Worm (Caenorhabditis elegans): ENCODE measurements around the gene unc-69.
A peak's percentile ranks its signal among the peaks of the same experiment; 100 is the strongest.

The unc-69 gene

DNA sequence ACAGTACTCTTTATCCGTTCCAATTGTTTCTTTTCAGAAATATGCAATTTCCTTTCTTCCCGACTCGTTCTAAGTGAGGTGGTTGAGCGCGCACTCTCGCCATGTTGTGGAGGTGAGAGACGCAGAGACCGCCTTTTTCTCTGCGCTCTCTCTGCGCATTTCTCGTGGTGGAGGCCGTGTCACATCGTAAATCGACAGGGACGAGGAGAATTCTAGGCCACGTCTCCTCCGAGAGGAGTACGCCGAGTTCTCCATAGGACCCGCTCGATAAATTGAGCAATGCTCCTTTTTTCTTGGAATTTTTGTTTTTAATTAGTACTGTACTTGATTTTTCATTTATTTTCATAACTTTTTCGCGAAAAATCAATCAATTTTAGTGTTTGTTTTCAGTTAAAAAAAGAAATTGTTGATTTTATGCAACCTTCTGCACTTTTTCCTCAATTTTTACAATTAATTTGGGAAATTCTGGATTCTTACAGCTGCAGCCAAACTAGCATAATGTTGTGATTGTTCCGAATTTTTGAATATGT is 47.9 kb upstream of the unc-69 start, which contains the start of gene cnk-1 (continued):
- TF ChIP-seq mes-4 (tag; optimal IDR thresholded peaks at IDR 0.05), result no peak
- no peak for TF ChIP-seq F57C9.4 (tag; optimal IDR thresholded peaks at IDR 0.05)
- peak; percentile 80 for TF ChIP-seq lin-40 (tag; optimal IDR thresholded peaks at IDR 0.05)
- TF ChIP-seq ztf-3 (GFP tag; optimal IDR thresholded peaks at IDR 0.05), result no peak
- peak; percentile 84 for TF ChIP-seq lin-26 (GFP tag; IDR thresholded peaks at IDR 0.05)
- TF ChIP-seq ceh-100 (GFP tag; IDR thresholded peaks at IDR 0.05), result peak; percentile 93
- no peak for TF ChIP-seq nhr-27 (tag; optimal IDR thresholded peaks at IDR 0.05)
- no peak for TF ChIP-seq dpff-1 (tag; optimal IDR thresholded peaks at IDR 0.05)
- peak; percentile 89 for TF ChIP-seq ZK185.1 (tag; optimal IDR thresholded peaks at IDR 0.05; ENCODE audit: poor library complexity, severe bottlenecking)
- TF ChIP-seq pha-4 (tag; optimal IDR thresholded peaks at IDR 0.05), result no peak
- TF ChIP-seq attf-3 (GFP tag; conservative IDR thresholded peaks at IDR 0.05), result peak; percentile 80
- TF ChIP-seq ztf-22 (GFP tag; optimal IDR thresholded peaks at IDR 0.05), result no peak
- TF ChIP-seq zfh-2 (GFP tag; conservative IDR thresholded peaks at IDR 0.05), result peak; percentile 81
- TF ChIP-seq nfya-1 (tag; optimal IDR thresholded peaks at IDR 0.05; ENCODE audit: borderline replicate concordance, insufficient read depth), result no peak
- peak; percentile 26 for TF ChIP-seq ztf-26 (tag; optimal IDR thresholded peaks at IDR 0.05)
- TF ChIP-seq F33H1.4 (GFP tag; IDR thresholded peaks at IDR 0.05), result peak; percentile 90
- TF ChIP-seq B0035.1 (tag; optimal IDR thresholded peaks at IDR 0.05), result peak; percentile 39
- peak; percentile 77 for TF ChIP-seq K12H6.12 (tag; optimal IDR thresholded peaks at IDR 0.05)
- TF ChIP-seq athp-1 (tag; optimal IDR thresholded peaks at IDR 0.05), result peak; percentile 83
- peak; percentile 54 for TF ChIP-seq him-1 (tag; optimal IDR thresholded peaks at IDR 0.05)
- TF ChIP-seq hlh-12 (tag; optimal IDR thresholded peaks at IDR 0.05), result no peak
- no peak for TF ChIP-seq mxl-1 (tag; optimal IDR thresholded peaks at IDR 0.05)
- TF ChIP-seq lsl-1 (GFP tag; optimal IDR thresholded peaks at IDR 0.05), result peak; percentile 68
- no peak for TF ChIP-seq unc-62 (GFP tag; optimal IDR thresholded peaks at IDR 0.05)
- peak; percentile 57 for TF ChIP-seq chd-7 (tag; optimal IDR thresholded peaks at IDR 0.05)
- no peak for TF ChIP-seq sdz-38 (tag; optimal IDR thresholded peaks at IDR 0.05)
- peak; percentile 91 for TF ChIP-seq ztf-18 (tag; optimal IDR thresholded peaks at IDR 0.05)
- TF ChIP-seq madf-10 (tag; optimal IDR thresholded peaks at IDR 0.05), result peak; percentile 63
- peak; percentile 61 for TF ChIP-seq somi-1 (GFP tag; optimal IDR thresholded peaks at IDR 0.05)
- TF ChIP-seq C06A6.2 (GFP tag; conservative IDR thresholded peaks at IDR 0.05), result peak; percentile 91
- TF ChIP-seq Y53G8AR.9 (GFP tag; conservative IDR thresholded peaks at IDR 0.05), result peak; percentile 99
- peak; percentile 95 for TF ChIP-seq ceh-91 (GFP tag; IDR thresholded peaks at IDR 0.05)
- TF ChIP-seq F49E8.2 (tag; optimal IDR thresholded peaks at IDR 0.05; ENCODE audit: insufficient read depth), result peak; percentile 85
- TF ChIP-seq snpc-3.4 (tag; optimal IDR thresholded peaks at IDR 0.05), result peak; percentile 30
- no peak for TF ChIP-seq fkh-3 (tag; optimal IDR thresholded peaks at IDR 0.05)
- TF ChIP-seq madf-3 (GFP tag; IDR thresholded peaks at IDR 0.05), result peak; percentile 96
- TF ChIP-seq nfya-2 (GFP tag; IDR thresholded peaks at IDR 0.05), result peak; percentile 91
- peak; percentile 47 for TF ChIP-seq ccch-3 (GFP tag; optimal IDR thresholded peaks at IDR 0.05)
- TF ChIP-seq Y67H2A.10 (GFP tag; conservative IDR thresholded peaks at IDR 0.05), result peak; percentile 95
- TF ChIP-seq F37B4.10 (GFP tag; IDR thresholded peaks at IDR 0.05), result peak; percentile 94; the same call in 1 of the 2 replicates
- TF ChIP-seq F55B11.4 (tag; optimal IDR thresholded peaks at IDR 0.05; ENCODE audit: borderline replicate concordance, insufficient read depth), result no peak
- peak; percentile 95 for TF ChIP-seq Y56A3A.18 (GFP tag; IDR thresholded peaks at IDR 0.05)
- TF ChIP-seq F10E7.11 (tag; optimal IDR thresholded peaks at IDR 0.05), result no peak
- peak; percentile 86 for TF ChIP-seq hsf-1 (GFP tag; IDR thresholded peaks at IDR 0.05)
- TF ChIP-seq snpc-1.3 (tag; optimal IDR thresholded peaks at IDR 0.05; ENCODE audit: insufficient read depth), result no peak
- peak; percentile 99 for TF ChIP-seq dox-1 (GFP tag; IDR thresholded peaks at IDR 0.05)
- TF ChIP-seq let-526 (GFP tag; IDR thresholded peaks at IDR 0.05), result peak; percentile 99
- TF ChIP-seq cebp-2 (GFP tag; IDR thresholded peaks at IDR 0.05), result peak; percentile 94

Measured in whole organism, young adult.